Fruit fly (Drosophila melanogaster): ENCODE measurements around the gene ZIPIC.

Gene ZIPIC

DNA sequence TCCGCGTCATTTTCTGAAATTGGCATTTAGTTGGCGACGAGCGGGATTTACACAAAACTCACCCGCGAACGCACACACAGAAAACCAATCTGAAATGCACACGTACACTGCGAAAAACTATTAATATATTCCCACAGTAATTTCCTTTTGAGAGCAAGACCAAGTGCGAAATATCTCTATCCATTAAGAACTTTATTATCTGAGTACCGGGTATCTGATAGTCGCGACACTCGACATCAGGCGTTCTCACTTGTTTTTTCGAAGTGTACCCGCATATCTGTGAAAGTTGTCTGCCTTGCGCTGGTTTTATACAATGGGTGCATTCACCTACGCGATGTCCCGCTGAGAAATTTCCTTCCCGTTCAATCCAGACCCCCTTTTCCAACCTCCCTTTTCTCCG is 39.4 kb upstream of the ZIPIC start (continued):
- TF ChIP-seq Lpt (GFP tag; optimal IDR thresholded peaks at IDR 0.05) (peak; percentile 41), Sox102F (GFP tag; optimal IDR thresholded peaks at IDR 0.05) (peak; percentile 51), acj6 (GFP tag; optimal IDR thresholded peaks at IDR 0.05) (peak; percentile 67), Eip78C (GFP tag) (peak; percentile 89), Eip93F (GFP tag; optimal IDR thresholded peaks at IDR 0.05) (no peak), CG3032 (tag; optimal IDR thresholded peaks at IDR 0.05) (peak; percentile 48), Met (GFP tag; optimal IDR thresholded peaks at IDR 0.05) (peak; percentile 61), CG8319 (GFP tag; optimal IDR thresholded peaks at IDR 0.05) (peak; percentile 31), Sox14 (GFP tag; optimal IDR thresholded peaks at IDR 0.05) (peak; percentile 64), CG34406 (GFP tag; optimal IDR thresholded peaks at IDR 0.05) (peak; percentile 48), fkh (GFP tag; optimal IDR thresholded peaks at IDR 0.05) (no peak)

DNA sequence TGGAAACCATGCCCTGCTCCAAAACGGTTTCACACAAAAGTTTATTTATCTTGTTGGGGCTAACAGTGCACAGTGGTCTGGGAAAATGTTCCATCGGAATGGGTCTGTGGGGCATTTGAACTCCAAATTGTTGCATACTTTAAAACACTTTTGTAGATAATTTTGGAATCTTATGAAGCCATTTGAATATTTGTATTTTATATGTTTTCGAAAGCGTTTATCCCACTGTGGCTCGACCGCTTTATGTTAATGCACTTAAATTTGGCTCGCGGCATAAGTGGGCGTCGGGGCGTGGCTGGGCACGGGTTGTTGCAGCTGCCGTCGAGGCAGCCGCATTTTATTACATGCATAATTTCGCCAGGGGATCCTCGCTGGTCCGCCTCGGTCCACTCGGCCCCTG is 35.2 kb upstream of the ZIPIC start:
- TF ChIP-seq fd85E (GFP tag; optimal IDR thresholded peaks at IDR 0.05) (no peak), eg (GFP tag; IDR thresholded peaks at IDR 0.05) (peak; percentile 75), CG7368 (GFP tag; optimal IDR thresholded peaks at IDR 0.05) (peak; percentile 23), spab (GFP tag; optimal IDR thresholded peaks at IDR 0.05) (no peak), Hr39 (GFP tag; optimal IDR thresholded peaks at IDR 0.05) (peak; percentile 48), CG6276 (GFP tag; optimal IDR thresholded peaks at IDR 0.05) (peak; percentile 35), CG6808 (GFP tag; optimal IDR thresholded peaks at IDR 0.05) (no peak), CG15336 (GFP tag; IDR thresholded peaks at IDR 0.05) (0 out of 2 replicates have a peak, but pooled peaks have one; percentile 38), fkh (GFP tag; optimal IDR thresholded peaks at IDR 0.05) (no peak), Gug (GFP tag; IDR thresholded peaks at IDR 0.05) (no peak), CG31627 (GFP tag; optimal IDR thresholded peaks at IDR 0.05) (peak; percentile 44), Sox14 (GFP tag; optimal IDR thresholded peaks at IDR 0.05) (peak; percentile 7), esn (GFP tag; optimal IDR thresholded peaks at IDR 0.05) (peak; percentile 44), net (GFP tag; optimal IDR thresholded peaks at IDR 0.05) (peak; percentile 10), salr (GFP tag; optimal IDR thresholded peaks at IDR 0.05) (no peak), CG11902 (GFP tag; optimal IDR thresholded peaks at IDR 0.05) (peak; percentile 11), CG6792 (GFP tag; optimal IDR thresholded peaks at IDR 0.05) (no peak), CG11762 (GFP tag; optimal IDR thresholded peaks at IDR 0.05; ENCODE audit: insufficient read depth) (no peak), lz (GFP tag; optimal IDR thresholded peaks at IDR 0.05) (peak; percentile 17), CG3032 (tag; optimal IDR thresholded peaks at IDR 0.05) (no peak), CG8632 (GFP tag; optimal IDR thresholded peaks at IDR 0.05) (peak; percentile 7), topi (GFP tag; optimal IDR thresholded peaks at IDR 0.05) (peak; percentile 64), CG16779 (tag; optimal IDR thresholded peaks at IDR 0.05) (no peak), CG3919 (GFP tag; optimal IDR thresholded peaks at IDR 0.05) (peak; percentile 43), Hr4 (GFP tag; optimal IDR thresholded peaks at IDR 0.05) (peak; percentile 37), cyc (GFP tag; optimal IDR thresholded peaks at IDR 0.05) (peak; percentile 40), Sox102F (GFP tag; optimal IDR thresholded peaks at IDR 0.05) (peak; percentile 36), fd59A (GFP tag; optimal IDR thresholded peaks at IDR 0.05) (no peak), CG11294 (GFP tag; IDR thresholded peaks at IDR 0.05) (0 out of 2 replicates have a peak, but pooled peaks have one; percentile 18), svp (GFP tag) (peak; percentile 87), Ets96B (tag; optimal IDR thresholded peaks at IDR 0.05) (no peak), CG34406 (GFP tag; optimal IDR thresholded peaks at IDR 0.05) (peak; percentile 5), ss (GFP tag; optimal IDR thresholded peaks at IDR 0.05) (no peak), CG1621 (tag; optimal IDR thresholded peaks at IDR 0.05) (no peak), Met (GFP tag; optimal IDR thresholded peaks at IDR 0.05) (peak; percentile 23), OdsH (GFP tag; optimal IDR thresholded peaks at IDR 0.05) (peak; percentile 34), Smox (GFP tag; optimal IDR thresholded peaks at IDR 0.05) (no peak), Eip75B (GFP tag; optimal IDR thresholded peaks at IDR 0.05) (peak; percentile 34), CG10631 (GFP tag; optimal IDR thresholded peaks at IDR 0.05) (no peak), Hr38 (GFP tag; optimal IDR thresholded peaks at IDR 0.05) (no peak), Blimp-1 (GFP tag; optimal IDR thresholded peaks at IDR 0.05) (no peak), acj6 (GFP tag; optimal IDR thresholded peaks at IDR 0.05) (peak; percentile 37), CG4318 (GFP tag; optimal IDR thresholded peaks at IDR 0.05) (no peak), CG8119 (GFP tag; IDR thresholded peaks at IDR 0.05) (peak; percentile 42; the same call in 2 of the 3 replicates), vri (GFP tag; optimal IDR thresholded peaks at IDR 0.05) (peak; percentile 19), CG8319 (GFP tag; optimal IDR thresholded peaks at IDR 0.05) (no peak), Lpt (GFP tag; optimal IDR thresholded peaks at IDR 0.05) (no peak)

Data from whole organism, prepupa.